Fruit fly (Drosophila melanogaster) whole organism, embryonic: ENCODE data around the gene Tnks.

Experiments used
- Adf1 ChIP-seq: fragments of 200-800 bp; sonication (Bioruptor generic); IDR thresholded peaks from 2 replicates; pipeline ENCODE4 v1.3.6; 2022; ENCODE audit warnings: missing biosample characterization, missing genetic modification characterization
- Atf6 ChIP-seq: fragments of 200-800 bp; sonication (Bioruptor generic); IDR thresholded peaks from 2 replicates; pipeline ENCODE4 v1.3.6; 2022; ENCODE audit warnings: missing biosample characterization, missing genetic modification characterization
- CG10209 ChIP-seq: fragments of 200-800 bp; sonication (Bioruptor generic); optimal IDR thresholded peaks from 3 replicates; lab custom pipeline; 2017; ENCODE audit warnings: missing biosample characterization, mild to moderate bottlenecking, missing genetic modification characterization, missing genetic modification reagents
- CG11560 ChIP-seq: fragments of 200-800 bp; sonication (Bioruptor generic); IDR thresholded peaks from 3 replicates; pipeline ENCODE4 v1.3.6; 2022; ENCODE audit warnings: missing biosample characterization, missing genetic modification characterization
- CG12155 ChIP-seq: fragments of 200-800 bp; sonication (Bioruptor generic); optimal IDR thresholded peaks from 3 replicates; lab custom pipeline; 2016; ENCODE audit warnings: missing biosample characterization, missing genetic modification characterization
- CG14441 ChIP-seq: fragments of 200-800 bp; sonication (Bioruptor generic); IDR thresholded peaks from 2 replicates; pipeline ENCODE4 v1.3.6; 2022; ENCODE audit warnings: missing biosample characterization, missing genetic modification characterization
- CG1529 ChIP-seq: fragments of 200-800 bp; sonication (Bioruptor generic); optimal IDR thresholded peaks from 3 replicates; lab custom pipeline; 2018; ENCODE audit warnings: missing biosample characterization, missing genetic modification characterization
- CG17361 ChIP-seq: fragments of 200-800 bp; sonication (Bioruptor generic); IDR thresholded peaks from 3 replicates; pipeline ENCODE4 v1.3.6; 2022; ENCODE audit warnings: missing biosample characterization, missing genetic modification characterization
- CG17912 ChIP-seq: fragments of 200-800 bp; sonication (Bioruptor generic); optimal IDR thresholded peaks from 2 replicates; lab custom pipeline; 2018; ENCODE audit warnings: missing biosample characterization, mild to moderate bottlenecking, missing genetic modification characterization
- CG2889 ChIP-seq: fragments of 200-800 bp; sonication (Bioruptor generic); IDR thresholded peaks from 3 replicates; pipeline ENCODE4 v1.3.6; 2022; ENCODE audit warnings: missing biosample characterization, missing genetic modification characterization
- CG30020 ChIP-seq: fragments of 200-800 bp; optimal IDR thresholded peaks from 2 replicates; lab custom pipeline; 2019; ENCODE audit warnings: missing biosample characterization, mild to moderate bottlenecking, missing genetic modification characterization, moderate library complexity
- CG31388 ChIP-seq: fragments of 200-800 bp; sonication (Bioruptor generic); optimal IDR thresholded peaks from 2 replicates; lab custom pipeline; 2016; ENCODE audit warnings: missing biosample characterization, missing genetic modification characterization
- CG4820 ChIP-seq: fragments of 200-800 bp; sonication (Bioruptor generic); optimal IDR thresholded peaks from 3 replicates; lab custom pipeline; 2016; ENCODE audit warnings: missing biosample characterization, missing genetic modification characterization
- CG6654 ChIP-seq: fragments of 200-800 bp; sonication (Bioruptor generic); optimal IDR thresholded peaks from 2 replicates; lab custom pipeline; 2017; ENCODE audit warnings: missing biosample characterization, mild to moderate bottlenecking, missing genetic modification characterization
- CG6683 ChIP-seq: fragments of 200-800 bp; sonication (Bioruptor generic); optimal IDR thresholded peaks from 2 replicates; lab custom pipeline; 2017; ENCODE audit warnings: missing biosample characterization, mild to moderate bottlenecking, missing genetic modification characterization, missing genetic modification reagents
- CG6791 ChIP-seq: fragments of 200-800 bp; sonication (Bioruptor generic); IDR thresholded peaks from 3 replicates; pipeline ENCODE4 v1.3.6; 2022; ENCODE audit warnings: missing biosample characterization, missing genetic modification characterization; ENCODE audit not compliant: partially characterized antibody
- CG7357 ChIP-seq: fragments of 200-800 bp; sonication (Bioruptor generic); IDR thresholded peaks from 3 replicates; pipeline ENCODE4 v1.3.6; 2022; ENCODE audit warnings: missing biosample characterization, missing genetic modification characterization
- CG8359 ChIP-seq: fragments of 200-800 bp; sonication (Bioruptor generic); optimal IDR thresholded peaks from 2 replicates; lab custom pipeline; 2017; ENCODE audit warnings: missing biosample characterization, mild to moderate bottlenecking, missing genetic modification characterization, borderline replicate concordance
- CG8388 ChIP-seq: fragments of 200-800 bp; sonication (Bioruptor generic); optimal IDR thresholded peaks from 2 replicates; lab custom pipeline; 2019; ENCODE audit warnings: missing biosample characterization, mild to moderate bottlenecking, missing genetic modification characterization, moderate library complexity
- CG8765 ChIP-seq: fragments of 200-800 bp; sonication (Bioruptor generic); IDR thresholded peaks from 2 replicates; pipeline ENCODE4 v1.3.6; 2022; ENCODE audit warnings: missing biosample characterization, missing genetic modification characterization
- CG9437 ChIP-seq: fragments of 200-800 bp; sonication (Bioruptor generic); optimal IDR thresholded peaks from 2 replicates; lab custom pipeline; 2018; ENCODE audit warnings: missing biosample characterization, mild to moderate bottlenecking, missing genetic modification characterization
- CG9817 ChIP-seq: fragments of 200-800 bp; sonication (Bioruptor generic); optimal IDR thresholded peaks from 2 replicates; lab custom pipeline; 2018; ENCODE audit warnings: missing biosample characterization, mild to moderate bottlenecking, missing genetic modification characterization, moderate library complexity
- Camta ChIP-seq: fragments of 200-800 bp; sonication (Bioruptor generic); optimal IDR thresholded peaks from 2 replicates; lab custom pipeline; 2016; ENCODE audit warnings: missing biosample characterization, missing genetic modification characterization
- Dbx ChIP-seq: fragments of 200-800 bp; sonication (Bioruptor generic); IDR thresholded peaks from 3 replicates; pipeline ENCODE4 v1.3.6; 2022; ENCODE audit warnings: missing biosample characterization, missing genetic modification characterization
- Dref ChIP-seq: fragments of 200-800 bp; sonication (Bioruptor generic); IDR thresholded peaks from 2 replicates; pipeline ENCODE4 v1.3.6; 2022; ENCODE audit warnings: missing biosample characterization, missing genetic modification characterization
- Ets65A ChIP-seq: fragments of 200-800 bp; sonication (Bioruptor generic); peaks from one replicate; lab custom pipeline; 2016; ENCODE audit warnings: missing biosample characterization, missing genetic modification characterization
- Ets97D ChIP-seq: fragments of 200-800 bp; sonication (Bioruptor generic); optimal IDR thresholded peaks from 3 replicates; lab custom pipeline; 2016; ENCODE audit warnings: missing biosample characterization, missing genetic modification characterization
- Fer1 ChIP-seq: fragments of 200-800 bp; sonication (Bioruptor generic); optimal IDR thresholded peaks from 2 replicates; lab custom pipeline; 2017; ENCODE audit warnings: missing biosample characterization, mild to moderate bottlenecking, missing genetic modification characterization
- HmgZ ChIP-seq: fragments of 200-800 bp; sonication (Bioruptor generic); optimal IDR thresholded peaks from 2 replicates; lab custom pipeline; 2018; ENCODE audit warnings: missing biosample characterization, mild to moderate bottlenecking, missing genetic modification characterization
- Hmr ChIP-seq: fragments of 200-800 bp; sonication (Bioruptor generic); optimal IDR thresholded peaks from 3 replicates; lab custom pipeline; 2017; ENCODE audit warnings: mild to moderate bottlenecking, missing biosample characterization, missing genetic modification reagents, missing genetic modification characterization
- Mes4 ChIP-seq: fragments of 200-800 bp; sonication (Bioruptor generic); optimal IDR thresholded peaks from 2 replicates; lab custom pipeline; 2016; ENCODE audit warnings: missing biosample characterization, missing genetic modification characterization
- NFAT ChIP-seq: fragments of 200-800 bp; sonication (Bioruptor generic); IDR thresholded peaks from 2 replicates; pipeline ENCODE4 v1.3.6; 2022; ENCODE audit warnings: missing biosample characterization, missing genetic modification characterization
- Sry-δ ChIP-seq: fragments of 200-800 bp; sonication (Bioruptor generic); optimal IDR thresholded peaks from 2 replicates; lab custom pipeline; 2016; ENCODE audit warnings: missing biosample characterization, missing genetic modification characterization
- Trl ChIP-seq, 3 experiments: fragments of >200 bp in 2 of 3; fragments of 200-800 bp in 1 of 3; sonication (Bioruptor generic) in 1 of 3; optimal IDR thresholded peaks; 2 replicates in 1 of 3; 3 replicates in 2 of 3; lab custom pipeline; 2016 to 2017; ENCODE audit warnings: missing biosample characterization in 1 of 3, missing genetic modification characterization in 1 of 3
- ap ChIP-seq: fragments of 200-800 bp; sonication (Bioruptor generic); IDR thresholded peaks from 2 replicates; pipeline ENCODE4 v1.3.6; 2022; ENCODE audit warnings: missing biosample characterization, missing genetic modification characterization
- caup ChIP-seq: fragments of 200-800 bp; sonication (Bioruptor generic); optimal IDR thresholded peaks from 3 replicates; lab custom pipeline; 2017; ENCODE audit warnings: missing biosample characterization, mild to moderate bottlenecking, missing genetic modification characterization, moderate library complexity; ENCODE audit not compliant: severe bottlenecking
- ci ChIP-seq: fragments of 200-800 bp; sonication (Bioruptor generic); IDR thresholded peaks from 3 replicates; pipeline ENCODE4 v1.3.6; 2022; ENCODE audit warnings: missing biosample characterization, missing genetic modification characterization
- croc ChIP-seq: fragments of 200-800 bp; sonication (Bioruptor generic); conservative IDR thresholded peaks from 3 replicates; pipeline ENCODE4 v1.3.6; 2022; ENCODE audit warnings: missing biosample characterization, missing genetic modification characterization
- cwo ChIP-seq: fragments of 200-800 bp; sonication (Bioruptor generic); optimal IDR thresholded peaks from 3 replicates; lab custom pipeline; 2017; ENCODE audit warnings: missing biosample characterization, missing genetic modification characterization, mild to moderate bottlenecking, moderate library complexity, missing genetic modification reagents
- da ChIP-seq: fragments of 200-800 bp; sonication (Bioruptor generic); optimal IDR thresholded peaks from 2 replicates; lab custom pipeline; 2016; ENCODE audit warnings: missing biosample characterization, missing genetic modification characterization
- dimm ChIP-seq: fragments of 200-800 bp; sonication (Bioruptor generic); IDR thresholded peaks from 2 replicates; pipeline ENCODE4 v1.3.6; 2022; ENCODE audit warnings: missing biosample characterization, missing genetic modification characterization
- dm ChIP-seq: fragments of 200-800 bp; sonication (Bioruptor generic); optimal IDR thresholded peaks from 3 replicates; lab custom pipeline; 2016; ENCODE audit warnings: missing biosample characterization, missing genetic modification characterization
- dmrt11E ChIP-seq: fragments of 200-800 bp; sonication (Bioruptor generic); optimal IDR thresholded peaks from 3 replicates; lab custom pipeline; 2018; ENCODE audit warnings: missing biosample characterization, mild to moderate bottlenecking, missing genetic modification characterization, moderate library complexity
- ham ChIP-seq: fragments of 200-800 bp; sonication (Bioruptor generic); IDR thresholded peaks from 2 replicates; pipeline ENCODE4 v1.3.6; 2022; ENCODE audit warnings: missing biosample characterization, missing genetic modification characterization
- luna ChIP-seq: fragments of 200-800 bp; sonication (Bioruptor generic); optimal IDR thresholded peaks from 2 replicates; lab custom pipeline; 2016; ENCODE audit warnings: missing biosample characterization, missing genetic modification characterization
- maf-S ChIP-seq: fragments of 200-800 bp; sonication (Bioruptor generic); optimal IDR thresholded peaks from 2 replicates; lab custom pipeline; 2016; ENCODE audit warnings: missing biosample characterization, missing genetic modification characterization
- nerfin-1 ChIP-seq: fragments of 200-800 bp; sonication (Bioruptor generic); optimal IDR thresholded peaks from 3 replicates; lab custom pipeline; 2019; ENCODE audit warnings: missing biosample characterization, mild to moderate bottlenecking, missing genetic modification characterization, moderate library complexity
- org-1 ChIP-seq: fragments of 200-800 bp; sonication (Bioruptor generic); optimal IDR thresholded peaks from 2 replicates; lab custom pipeline; 2017; ENCODE audit warnings: missing biosample characterization, missing genetic modification characterization
- sens ChIP-seq: fragments of 200-800 bp; sonication (Bioruptor generic); peaks from one replicate; lab custom pipeline; 2016; ENCODE audit warnings: missing biosample characterization, missing genetic modification characterization
- usp ChIP-seq: fragments of >200 bp; optimal IDR thresholded peaks from 2 replicates; lab custom pipeline; 2017; ENCODE audit warnings: missing biosample characterization, missing genetic modification characterization
- z ChIP-seq: fragments of 200-800 bp; sonication (Bioruptor generic); IDR thresholded peaks from 3 replicates; pipeline ENCODE4 v1.3.6; 2022; ENCODE audit warnings: missing biosample characterization, missing genetic modification characterization
- zfh1 ChIP-seq: fragments of 200-800 bp; sonication (Bioruptor generic); IDR thresholded peaks from 3 replicates; pipeline ENCODE4 v1.3.6; 2022; ENCODE audit warnings: missing biosample characterization, missing genetic modification characterization

Tnks gene

DNA sequence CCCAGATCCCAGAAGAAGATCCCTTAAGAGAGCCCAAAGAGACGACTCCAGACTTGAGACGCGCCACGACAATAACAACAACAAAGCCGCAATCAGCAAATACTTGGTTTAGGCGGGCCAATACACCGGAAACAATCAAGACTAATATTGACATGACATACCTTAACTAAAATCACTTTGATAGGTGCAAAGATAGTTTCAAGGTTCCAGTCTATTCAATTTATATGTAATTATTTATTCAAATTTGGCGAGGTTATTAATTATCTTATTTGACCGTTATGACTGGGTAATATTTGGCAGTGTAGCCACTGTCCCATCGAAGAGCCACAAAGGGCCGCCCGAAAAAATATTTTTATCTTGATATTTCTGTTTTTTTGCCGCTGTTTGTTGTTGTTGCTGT, 20.6 kb downstream of the Tnks start (continued):
- TF ChIP-seq Ets97D (GFP tag; lab: Kevin White, UChicago) = no peak
- peak; percentile 62 for TF ChIP-seq CG4820 (GFP tag; lab: Kevin White, UChicago)
- peak; percentile 28; the same call in 1 of the 3 replicates for TF ChIP-seq CG11560 (tag; lab: Robert Waterston, UW)
- TF ChIP-seq CG17912 = no peak
- peak; percentile 75 for TF ChIP-seq dmrt11E
- TF ChIP-seq nerfin-1 = peak; percentile 44
- peak; percentile 8 for TF ChIP-seq cwo
- TF ChIP-seq croc (GFP tag; lab: Robert Waterston, UW) = 0 out of 3 replicates have a peak, but pooled peaks have one; percentile 33
- TF ChIP-seq Camta = peak; percentile 26
- TF ChIP-seq z (GFP tag; lab: Robert Waterston, UW) = no peak
- TF ChIP-seq CG9817 (tag; lab: Kevin White, UChicago) = peak; percentile 16
- peak; percentile 55 for TF ChIP-seq CG8359 (GFP tag; lab: Kevin White, UChicago)
- peak; percentile 38 for TF ChIP-seq CG8388
- TF ChIP-seq Dref (GFP tag; lab: Robert Waterston, UW) = no peak
- peak; percentile 52; the same call in 2 of the 3 replicates for TF ChIP-seq CG7357 (GFP tag; lab: Robert Waterston, UW)
- TF ChIP-seq CG31388 (GFP tag; lab: Kevin White, UChicago) = no peak
- peak; percentile 92 for TF ChIP-seq sens
- TF ChIP-seq Dbx (GFP tag; lab: Robert Waterston, UW) = no peak
- no peak for TF ChIP-seq usp (GFP tag; lab: Kevin White, UChicago)
- no peak for TF ChIP-seq da (GFP tag; lab: Kevin White, UChicago)
- TF ChIP-seq CG30020 (tag; lab: Kevin White, UChicago) = no peak
- TF ChIP-seq CG8765 (GFP tag; lab: Robert Waterston, UW) = peak; percentile 70
- TF ChIP-seq Atf6 = no peak
- TF ChIP-seq dimm = no peak
- TF ChIP-seq maf-S = no peak
- no peak for TF ChIP-seq Fer1 (GFP tag; lab: Kevin White, UChicago)
- no peak for TF ChIP-seq CG6683
- peak; percentile 57; the same call in 1 of the 3 replicates for TF ChIP-seq CG2889
- TF ChIP-seq CG9437 (GFP tag; lab: Kevin White, UChicago) = no peak
- no peak for TF ChIP-seq luna (GFP tag; lab: Kevin White, UChicago)
- TF ChIP-seq Mes4 (GFP tag; lab: Kevin White, UChicago) = no peak
- TF ChIP-seq NFAT (GFP tag; lab: Robert Waterston, UW) = 0 out of 2 replicates have a peak, but pooled peaks have one; percentile 31
- TF ChIP-seq CG6654 = no peak
- no peak for TF ChIP-seq Sry-δ (GFP tag; lab: Kevin White, UChicago)
- TF ChIP-seq Adf1 (GFP tag; lab: Robert Waterston, UW) = no peak
- no peak for TF ChIP-seq HmgZ (tag; lab: Kevin White, UChicago)
- no peak for TF ChIP-seq ham (GFP tag; lab: Robert Waterston, UW)
- peak; percentile 35 for TF ChIP-seq org-1 (GFP tag; lab: Kevin White, UChicago)
- TF ChIP-seq ap (GFP tag; lab: Robert Waterston, UW) = 0 out of 2 replicates have a peak, but pooled peaks have one; percentile 16
- TF ChIP-seq CG6791 (GFP tag; lab: Robert Waterston, UW) = no peak
- peak; percentile 38 for TF ChIP-seq CG10209 (GFP tag; lab: Kevin White, UChicago)
- peak; percentile 39 for TF ChIP-seq CG12155 (GFP tag; lab: Kevin White, UChicago)
- TF ChIP-seq Ets65A = peak; percentile 55
- TF ChIP-seq dm = no peak
- TF ChIP-seq ci (GFP tag; lab: Robert Waterston, UW) = peak; percentile 67; the same call in 2 of the 3 replicates
- TF ChIP-seq Hmr (GFP tag; lab: Kevin White, UChicago) = no peak
- peak; percentile 87 for TF ChIP-seq zfh1 (GFP tag; lab: Robert Waterston, UW)
- no peak for TF ChIP-seq CG1529 (GFP tag; lab: Kevin White, UChicago)
- TF ChIP-seq Trl (optimal IDR thresholded peaks at IDR 0.05; lab: Kevin White, UChicago) = no peak
- peak; percentile 22 for TF ChIP-seq Trl (GFP tag; optimal IDR thresholded peaks at IDR 0.05; lab: Kevin White, UChicago)
- TF ChIP-seq CG14441 (GFP tag; lab: Robert Waterston, UW) = peak; percentile 41; the same call in 1 of the 2 replicates
- TF ChIP-seq caup = peak; percentile 0
- peak; percentile 56 for TF ChIP-seq CG17361 (GFP tag; lab: Robert Waterston, UW)
